Worm (Caenorhabditis elegans) whole organism, midembryonic: ENCODE results near the gene tpra-1.

ENCODE experiments used
- T22C8.4 ChIP-seq: fragments of 200-800 bp; sonication (Bioruptor generic); IDR thresholded peaks from 2 replicates; pipeline ENCODE4 v1.3.6; 2022; ENCODE audit warnings: missing genetic modification characterization, missing compliant biosample characterization
- cog-1 ChIP-seq: sonication (generic microtip); optimal IDR thresholded peaks from 2 replicates; lab custom pipeline; 2016; ENCODE audit warnings: missing genetic modification characterization, missing compliant biosample characterization
- flt-1 ChIP-seq: fragments of 200-800 bp; sonication (Bioruptor generic); IDR thresholded peaks from 2 replicates; pipeline ENCODE4 v1.3.6; 2022; ENCODE audit warnings: missing genetic modification characterization, missing compliant biosample characterization
- klf-2 ChIP-seq: fragments of 200-800 bp; sonication (Bioruptor generic); conservative IDR thresholded peaks from 2 replicates; pipeline ENCODE4 v1.3.6; 2022; ENCODE audit warnings: missing genetic modification reagents, missing genetic modification characterization, missing compliant biosample characterization
- med-1 ChIP-seq: sonication (generic microtip); optimal IDR thresholded peaks from 2 replicates; lab custom pipeline; 2017; ENCODE audit warnings: missing genetic modification characterization, mild to moderate bottlenecking, missing compliant biosample characterization, antibody characterized with exemption, missing genetic modification reagents; ENCODE audit not compliant: insufficient read depth
- ref-1 ChIP-seq: fragments of 200-800 bp; sonication (Bioruptor generic); conservative IDR thresholded peaks from 2 replicates; pipeline ENCODE4 v1.3.6; 2022; ENCODE audit warnings: missing genetic modification reagents, missing genetic modification characterization, missing compliant biosample characterization
- tab-1 ChIP-seq: fragments of 200-800 bp; sonication (Bioruptor generic); IDR thresholded peaks from 2 replicates; pipeline ENCODE4 v1.3.6; 2022; ENCODE audit warnings: missing genetic modification characterization, missing compliant biosample characterization
- ztf-23 ChIP-seq: fragments of 200-800 bp; sonication (Bioruptor generic); IDR thresholded peaks from 2 replicates; pipeline ENCODE4 v1.3.6; 2022; ENCODE audit warnings: missing genetic modification reagents, missing genetic modification characterization, missing compliant biosample characterization
- ztf-29 ChIP-seq: fragments of 200-800 bp; sonication (Bioruptor generic); IDR thresholded peaks from 2 replicates; pipeline ENCODE4 v1.3.6; 2022; ENCODE audit warnings: missing genetic modification reagents, missing genetic modification characterization, missing compliant biosample characterization

Gene tpra-1

DNA sequence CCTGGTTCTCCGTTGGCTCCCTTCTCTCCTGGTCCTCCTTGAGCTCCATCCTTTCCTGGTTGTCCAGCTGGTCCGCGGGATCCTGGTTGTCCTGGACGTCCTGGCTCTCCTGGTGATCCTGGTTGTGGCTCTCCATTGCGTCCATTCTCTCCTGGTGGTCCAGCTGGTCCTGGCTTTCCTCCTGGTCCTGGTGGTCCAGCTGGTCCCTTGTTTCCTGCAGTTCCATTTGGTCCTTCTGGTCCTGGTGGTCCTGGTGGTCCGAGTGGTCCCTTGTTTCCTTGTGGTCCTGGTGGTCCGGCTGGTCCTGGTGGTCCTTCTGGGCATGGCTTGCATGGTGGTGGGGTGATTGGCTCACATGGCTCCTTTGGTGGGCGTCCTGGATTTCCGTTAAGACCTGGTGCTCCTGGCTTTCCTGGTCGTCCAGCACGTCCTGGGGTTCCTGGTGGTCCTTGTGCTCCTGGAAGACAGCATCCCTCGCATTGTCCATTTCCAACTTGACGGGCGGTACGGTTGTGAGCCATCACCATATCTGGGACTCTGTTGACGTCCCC lies 22.8 kb downstream of the tpra-1 start:
- TF ChIP-seq ref-1 (GFP tag; lab: Robert Waterston, UW) (no peak), T22C8.4 (GFP tag; lab: Robert Waterston, UW) (no peak), klf-2 (GFP tag; lab: Robert Waterston, UW) (no peak), ztf-29 (GFP tag; lab: Robert Waterston, UW) (no peak), ztf-23 (GFP tag; lab: Robert Waterston, UW) (no peak), flt-1 (GFP tag; lab: Robert Waterston, UW) (no peak), tab-1 (GFP tag; lab: Robert Waterston, UW) (no peak), med-1 (no peak), cog-1 (tag; lab: Kevin White, UChicago) (no peak)

DNA sequence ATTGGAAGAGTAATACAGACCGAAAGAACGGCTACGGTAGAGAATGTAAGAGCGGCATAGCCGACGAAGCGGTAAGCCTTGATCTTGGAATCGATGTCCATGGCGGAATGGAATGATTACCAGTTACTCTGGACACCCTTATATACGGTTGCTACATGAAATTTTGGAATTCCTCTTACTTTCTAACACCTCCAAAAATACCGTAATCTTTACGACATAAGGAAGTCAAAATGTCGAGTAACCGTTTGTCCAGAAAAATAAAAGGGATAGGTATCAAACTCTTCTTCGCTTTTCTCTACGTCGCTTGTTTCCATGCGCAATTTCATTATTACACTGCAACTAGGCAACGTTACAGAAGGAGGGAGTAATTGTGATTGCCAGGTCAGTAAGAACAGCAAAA lies 23.4 kb downstream of the tpra-1 start, which contains the start of gene col-119:
TSS of gene col-119 (minus strand) at position 101 of the 400 bp plus-strand sequence.
- TF ChIP-seq ztf-23 (GFP tag; lab: Robert Waterston, UW) = no peak
- TF ChIP-seq T22C8.4 (GFP tag; lab: Robert Waterston, UW) = no peak
- no peak for TF ChIP-seq tab-1 (GFP tag; lab: Robert Waterston, UW)
- no peak for TF ChIP-seq klf-2 (GFP tag; lab: Robert Waterston, UW)
- no peak for TF ChIP-seq ztf-29 (GFP tag; lab: Robert Waterston, UW)
- no peak for TF ChIP-seq ref-1 (GFP tag; lab: Robert Waterston, UW)
- no peak for TF ChIP-seq med-1
- no peak for TF ChIP-seq cog-1 (tag; lab: Kevin White, UChicago)
- TF ChIP-seq flt-1 (GFP tag; lab: Robert Waterston, UW) = no peak

DNA sequence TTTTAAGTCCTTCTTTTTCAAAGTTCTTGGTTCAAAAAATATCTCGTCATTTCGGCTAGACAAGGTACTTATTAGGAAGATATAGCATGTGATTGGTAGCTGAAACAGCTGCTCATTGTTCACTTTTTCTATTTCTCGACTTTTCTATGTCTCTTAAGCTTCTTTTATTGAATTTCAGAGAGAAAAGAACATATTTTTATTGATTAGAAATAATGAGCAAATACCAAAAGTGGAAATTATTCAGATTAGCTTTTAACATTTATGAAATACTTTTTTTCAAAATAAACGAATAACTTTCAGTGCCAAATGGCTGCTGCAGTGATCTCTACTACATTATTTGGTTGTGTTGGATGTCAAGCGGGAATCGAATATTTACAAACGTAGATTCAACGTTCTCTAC lies 28.3 kb downstream of the tpra-1 start, which contains the start of gene nstp-1:
TSS of gene nstp-1 (plus strand) at position 301 of the 400 bp plus-strand sequence.
- TF ChIP-seq med-1 = no peak
- no peak for TF ChIP-seq tab-1 (GFP tag; lab: Robert Waterston, UW)
- no peak for TF ChIP-seq ztf-29 (GFP tag; lab: Robert Waterston, UW)
- TF ChIP-seq cog-1 (tag; lab: Kevin White, UChicago) = no peak
- no peak for TF ChIP-seq flt-1 (GFP tag; lab: Robert Waterston, UW)
- no peak for TF ChIP-seq ref-1 (GFP tag; lab: Robert Waterston, UW)
- no peak for TF ChIP-seq ztf-23 (GFP tag; lab: Robert Waterston, UW)
- TF ChIP-seq klf-2 (GFP tag; lab: Robert Waterston, UW) = no peak
- TF ChIP-seq T22C8.4 (GFP tag; lab: Robert Waterston, UW) = no peak

DNA sequence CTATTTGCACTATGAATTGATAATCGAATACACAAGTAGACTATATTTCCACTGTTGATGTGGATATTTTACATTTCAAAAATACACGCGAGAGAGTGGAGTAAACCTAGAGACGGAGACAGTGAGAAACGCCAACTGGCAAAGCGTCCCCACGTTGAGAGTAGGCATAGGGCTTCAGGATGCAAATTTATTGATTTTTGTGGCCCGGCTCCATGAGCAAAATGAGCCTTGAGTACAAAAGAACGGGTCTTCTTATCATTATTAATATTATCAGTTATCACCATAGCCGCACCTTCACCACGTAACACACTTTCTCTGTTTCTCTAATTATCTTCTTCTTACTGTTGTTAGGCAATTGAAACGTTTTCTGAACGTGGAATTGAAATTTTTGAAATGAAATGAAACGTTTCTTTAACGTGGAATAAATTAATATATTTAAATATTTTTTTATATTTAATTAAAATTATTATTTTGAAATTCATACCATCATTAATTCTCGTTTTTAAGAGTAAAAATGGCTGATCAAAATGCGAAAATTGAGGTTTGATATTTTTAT lies 30.6 kb downstream of the tpra-1 start, which contains the start of gene bre-1:
TSS of gene bre-1 (plus strand) at position 506 of the 556 bp plus-strand sequence.
- TF ChIP-seq T22C8.4 (GFP tag; lab: Robert Waterston, UW) (peak; percentile 44; the same call in 1 of the 2 replicates), med-1 (no peak), tab-1 (GFP tag; lab: Robert Waterston, UW) (no peak), ztf-29 (GFP tag; lab: Robert Waterston, UW) (0 out of 2 replicates have a peak, but pooled peaks have one; percentile 15)

DNA sequence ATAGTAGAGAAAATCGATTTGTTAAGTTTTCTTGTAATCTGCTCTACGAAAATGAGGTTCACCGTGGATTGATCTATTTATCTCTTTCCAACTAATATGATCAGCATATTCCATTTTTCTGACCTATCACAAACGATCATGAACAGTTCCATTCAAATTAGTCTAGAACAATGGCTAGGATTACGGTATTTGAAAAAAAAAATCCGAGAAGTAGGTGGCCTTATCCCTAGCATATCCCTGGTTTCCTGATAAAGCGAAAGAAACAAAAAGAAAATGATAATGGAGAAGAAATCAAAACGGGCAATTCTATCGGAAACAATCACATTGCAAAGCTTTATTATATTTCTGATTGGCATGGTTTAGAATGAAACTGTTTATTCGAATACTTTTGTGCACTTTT lies 36.5 kb downstream of the tpra-1 start, which contains the start of gene mltn-12:
TSS of gene mltn-12 (plus strand) at position 301 of the 400 bp plus-strand sequence.
- TF ChIP-seq tab-1 (GFP tag; lab: Robert Waterston, UW) = no peak

DNA sequence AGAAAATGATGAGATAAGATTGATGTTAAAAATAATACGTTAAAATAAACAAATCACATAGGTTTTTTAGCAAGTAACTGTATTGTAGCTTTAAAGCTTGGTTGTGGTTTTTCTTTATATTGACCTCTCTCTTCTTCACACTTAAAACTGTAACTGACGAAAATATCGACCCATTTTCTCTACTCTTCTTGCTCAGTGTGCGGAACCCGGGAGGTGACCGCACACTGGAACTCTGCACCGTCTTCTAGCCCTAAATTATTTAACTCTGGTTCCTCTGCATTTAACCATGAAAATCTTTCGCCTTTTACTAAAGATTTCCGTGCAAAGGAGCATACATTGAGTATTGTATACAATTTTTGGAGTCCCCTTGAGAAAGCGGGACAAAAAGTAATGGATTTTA lies 38.2 kb downstream of the tpra-1 start:
- no peak for TF ChIP-seq klf-2 (GFP tag; lab: Robert Waterston, UW)
- no peak for TF ChIP-seq tab-1 (GFP tag; lab: Robert Waterston, UW)
- TF ChIP-seq med-1 = no peak
- TF ChIP-seq flt-1 (GFP tag; lab: Robert Waterston, UW) = no peak
- no peak for TF ChIP-seq cog-1 (tag; lab: Kevin White, UChicago)
- TF ChIP-seq ref-1 (GFP tag; lab: Robert Waterston, UW) = no peak

DNA sequence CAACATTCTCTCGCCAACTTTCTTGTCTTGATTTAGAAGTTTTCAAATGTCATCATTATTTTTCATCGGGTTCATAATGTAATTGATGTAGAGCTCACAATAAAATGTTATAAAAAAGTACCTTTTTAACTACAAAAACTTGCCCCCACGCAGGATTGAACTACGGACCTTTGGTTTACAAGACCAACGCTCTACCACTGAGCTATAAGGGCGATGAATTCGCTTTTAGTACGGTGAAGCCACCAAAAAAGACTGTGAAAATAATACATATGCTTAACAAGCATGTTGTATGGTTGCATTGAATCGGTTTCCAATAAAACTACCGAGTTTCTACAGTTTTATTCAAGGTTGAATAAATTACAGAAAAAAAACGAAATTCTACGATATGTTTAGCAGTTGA lies 44.4 kb downstream of the tpra-1 start:
- TF ChIP-seq ref-1 (GFP tag; lab: Robert Waterston, UW) (no peak), med-1 (no peak)

DNA sequence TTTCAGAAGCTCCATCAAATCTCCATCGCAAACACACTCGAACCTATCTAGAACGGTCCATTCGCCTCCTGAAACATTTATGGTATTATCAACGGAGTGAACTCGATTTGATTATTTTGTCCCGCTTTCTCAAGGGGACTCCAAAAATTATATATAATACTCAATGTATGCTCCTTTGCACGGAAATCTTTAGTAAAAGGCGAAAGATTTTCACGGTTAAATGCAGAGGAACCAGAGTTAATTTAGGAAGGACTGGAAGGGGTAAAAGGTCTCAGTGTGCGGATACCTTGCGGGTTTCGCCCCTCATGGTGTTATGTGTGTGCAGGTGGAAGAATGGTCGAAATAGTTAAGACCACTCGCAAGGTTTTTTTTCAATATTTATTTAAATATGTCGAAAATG lies 44.9 kb downstream of the tpra-1 start:
- TF ChIP-seq ref-1 (GFP tag; lab: Robert Waterston, UW) = no peak
- TF ChIP-seq ztf-29 (GFP tag; lab: Robert Waterston, UW) = no peak
- no peak for TF ChIP-seq klf-2 (GFP tag; lab: Robert Waterston, UW)
- no peak for TF ChIP-seq med-1
- TF ChIP-seq T22C8.4 (GFP tag; lab: Robert Waterston, UW) = no peak
- TF ChIP-seq cog-1 (tag; lab: Kevin White, UChicago) = no peak
- TF ChIP-seq flt-1 (GFP tag; lab: Robert Waterston, UW) = no peak
- no peak for TF ChIP-seq tab-1 (GFP tag; lab: Robert Waterston, UW)
- no peak for TF ChIP-seq ztf-23 (GFP tag; lab: Robert Waterston, UW)

DNA sequence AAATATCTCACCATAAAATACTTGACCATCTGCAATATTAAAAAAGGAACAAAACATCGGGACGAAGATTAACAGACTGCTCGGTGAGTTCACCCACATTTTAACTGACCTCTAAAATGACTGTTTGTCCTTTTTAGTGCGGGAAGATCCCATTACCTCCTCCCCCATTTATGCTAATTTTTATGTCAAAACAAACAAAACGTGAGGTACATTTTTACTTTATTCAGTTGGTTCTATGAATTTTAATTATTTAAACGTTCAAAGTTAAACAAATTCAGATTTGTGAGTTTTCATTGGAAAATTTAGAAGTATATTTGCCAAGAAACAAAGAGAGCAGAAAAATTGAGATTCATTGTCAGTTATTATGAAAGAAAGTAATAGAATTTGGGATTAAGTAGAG lies 46.3 kb downstream of the tpra-1 start, which contains the start of gene C53D6.8:
TSS of gene C53D6.8 (minus strand) at position 101 of the 400 bp plus-strand sequence.
- TF ChIP-seq T22C8.4 (GFP tag; lab: Robert Waterston, UW) (no peak), klf-2 (GFP tag; lab: Robert Waterston, UW) (no peak), cog-1 (tag; lab: Kevin White, UChicago) (no peak)

DNA sequence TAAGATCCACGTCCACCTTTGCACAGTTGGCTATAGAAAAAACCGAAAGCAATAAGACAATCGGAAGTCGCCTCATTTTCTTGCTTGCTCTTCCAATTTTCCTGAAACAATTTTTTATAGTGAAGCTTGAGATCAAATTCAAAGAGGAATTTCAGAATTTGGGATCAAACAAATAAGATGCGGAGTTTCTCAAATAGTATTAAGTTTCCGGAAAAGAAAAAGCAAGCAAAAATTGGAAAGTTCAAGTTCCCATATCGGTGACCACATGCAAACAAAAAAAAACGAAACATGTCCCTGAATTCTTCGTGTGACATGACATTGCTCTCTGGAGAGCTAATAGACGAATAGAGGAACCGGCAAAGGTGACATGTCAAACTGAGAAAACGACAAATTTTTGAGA lies 49.0 kb downstream of the tpra-1 start, which contains the start of gene unc-129:
TSS of gene unc-129 (minus strand) at position 101 of the 400 bp plus-strand sequence.
- TF ChIP-seq cog-1 (tag; lab: Kevin White, UChicago) = no peak
- TF ChIP-seq T22C8.4 (GFP tag; lab: Robert Waterston, UW) = no peak
- TF ChIP-seq klf-2 (GFP tag; lab: Robert Waterston, UW) = no peak
- no peak for TF ChIP-seq flt-1 (GFP tag; lab: Robert Waterston, UW)
- no peak for TF ChIP-seq ztf-29 (GFP tag; lab: Robert Waterston, UW)
- TF ChIP-seq tab-1 (GFP tag; lab: Robert Waterston, UW) = no peak
- TF ChIP-seq ztf-23 (GFP tag; lab: Robert Waterston, UW) = no peak
- no peak for TF ChIP-seq ref-1 (GFP tag; lab: Robert Waterston, UW)
- no peak for TF ChIP-seq med-1
